Worm (Caenorhabditis elegans) whole organism, late embryonic: Measurements from ENCODE around the gene C34F6.9.

ENCODE experiments used
- C08G9.2 ChIP-seq: sonication (generic microtip); optimal IDR thresholded peaks from 2 replicates; lab custom pipeline; 2016; ENCODE audit warnings: mild to moderate bottlenecking, missing genetic modification characterization, moderate library complexity, missing compliant biosample characterization
- C38D4.7 ChIP-seq: fragments of 200-800 bp; sonication (Bioruptor generic); optimal IDR thresholded peaks from 2 replicates; lab custom pipeline; 2018; ENCODE audit warnings: mild to moderate bottlenecking, missing genetic modification characterization, moderate library complexity, missing compliant biosample characterization
- F13H6.1 ChIP-seq: sonication (generic microtip); optimal IDR thresholded peaks from 2 replicates; lab custom pipeline; 2016; ENCODE audit warnings: missing genetic modification characterization, missing compliant biosample characterization
- K02D7.2 ChIP-seq: sonication (generic microtip); optimal IDR thresholded peaks from 2 replicates; lab custom pipeline; 2017; ENCODE audit warnings: mild to moderate bottlenecking, missing genetic modification characterization, missing compliant biosample characterization
- K09A11.1 ChIP-seq: sonication (generic microtip); optimal IDR thresholded peaks from 2 replicates; lab custom pipeline; 2017; ENCODE audit warnings: antibody characterized with exemption, mild to moderate bottlenecking, missing genetic modification characterization, missing compliant biosample characterization; ENCODE audit not compliant: insufficient read depth
- T23F11.4 ChIP-seq: fragments of 200-800 bp; sonication (Bioruptor generic); optimal IDR thresholded peaks from 2 replicates; lab custom pipeline; 2018; ENCODE audit warnings: mild to moderate bottlenecking, missing genetic modification characterization, missing compliant biosample characterization
- ahr-1 ChIP-seq: sonication (generic microtip); optimal IDR thresholded peaks from 2 replicates; lab custom pipeline; 2016; ENCODE audit warnings: missing genetic modification characterization, missing compliant biosample characterization
- ama-1 ChIP-seq: fragments of 150-350 bp; optimal IDR thresholded peaks from 2 replicates; lab custom pipeline; 2014
- ceh-14 ChIP-seq: sonication (generic microtip); optimal IDR thresholded peaks from 2 replicates; lab custom pipeline; 2016; ENCODE audit warnings: missing genotype, missing genetic modification characterization, missing compliant biosample characterization
- ceh-18 ChIP-seq: sonication (generic microtip); optimal IDR thresholded peaks from 2 replicates; lab custom pipeline; 2016; ENCODE audit warnings: missing genetic modification characterization, missing compliant biosample characterization
- ceh-19 ChIP-seq: fragments of 200-800 bp; sonication (Bioruptor generic); optimal IDR thresholded peaks from 2 replicates; lab custom pipeline; 2018; ENCODE audit warnings: mild to moderate bottlenecking, missing genetic modification characterization, missing compliant biosample characterization
- ceh-2 ChIP-seq: sonication (generic microtip); optimal IDR thresholded peaks from 2 replicates; lab custom pipeline; 2016; ENCODE audit warnings: missing genotype, missing genetic modification characterization, missing compliant biosample characterization
- ceh-24 ChIP-seq: sonication (generic microtip); optimal IDR thresholded peaks from 2 replicates; lab custom pipeline; 2016; ENCODE audit warnings: mild to moderate bottlenecking, missing genetic modification characterization, missing compliant biosample characterization
- ceh-30 ChIP-seq: fragments of 150-350 bp; optimal IDR thresholded peaks from 2 replicates; lab custom pipeline; 2014; ENCODE audit warnings: missing biosample characterization, missing genetic modification characterization
- ceh-31 ChIP-seq: sonication (generic microtip); optimal IDR thresholded peaks from 2 replicates; lab custom pipeline; 2016; ENCODE audit warnings: missing genetic modification characterization, missing compliant biosample characterization
- ceh-34 ChIP-seq: sonication (generic microtip); optimal IDR thresholded peaks from 2 replicates; lab custom pipeline; 2016; ENCODE audit warnings: mild to moderate bottlenecking, missing genetic modification characterization, missing compliant biosample characterization
- ceh-45 ChIP-seq: fragments of 200-800 bp; sonication (Bioruptor generic); IDR thresholded peaks from 2 replicates; pipeline ENCODE4 v1.3.6; 2022; ENCODE audit warnings: missing genetic modification reagents, missing genetic modification characterization, missing compliant biosample characterization
- ceh-48 ChIP-seq: sonication (generic microtip); optimal IDR thresholded peaks from 2 replicates; lab custom pipeline; 2016; ENCODE audit warnings: missing genetic modification characterization, inconsistent platforms, missing compliant biosample characterization
- ceh-6 ChIP-seq: fragments of 200-800 bp; sonication (Bioruptor generic); optimal IDR thresholded peaks from 2 replicates; lab custom pipeline; 2018; ENCODE audit warnings: mild to moderate bottlenecking, missing genetic modification characterization, missing compliant biosample characterization
- che-1 ChIP-seq: sonication (generic microtip); optimal IDR thresholded peaks from 2 replicates; lab custom pipeline; 2016; ENCODE audit warnings: mild to moderate bottlenecking, missing genetic modification characterization, missing compliant biosample characterization
- dmd-4 ChIP-seq: sonication (generic microtip); optimal IDR thresholded peaks from 2 replicates; lab custom pipeline; 2016; ENCODE audit warnings: borderline replicate concordance, missing genetic modification characterization, missing compliant biosample characterization
- dve-1 ChIP-seq: sonication (generic microtip); optimal IDR thresholded peaks from 2 replicates; lab custom pipeline; 2017; ENCODE audit warnings: antibody characterized with exemption, mild to moderate bottlenecking, missing genetic modification characterization, missing compliant biosample characterization
- fax-1 ChIP-seq: sonication (generic microtip); optimal IDR thresholded peaks from 2 replicates; lab custom pipeline; 2016; ENCODE audit warnings: missing genotype, missing genetic modification characterization, missing compliant biosample characterization
- fkh-10 ChIP-seq: fragments of 150-350 bp; optimal IDR thresholded peaks from 2 replicates; lab custom pipeline; 2014; ENCODE audit warnings: missing biosample characterization, missing genetic modification reagents, missing genetic modification characterization
- gmeb-2 ChIP-seq: sonication (generic microtip); optimal IDR thresholded peaks from 2 replicates; lab custom pipeline; 2016; ENCODE audit warnings: missing genetic modification characterization, inconsistent platforms, missing compliant biosample characterization
- hlh-15 ChIP-seq: sonication (generic microtip); optimal IDR thresholded peaks from 2 replicates; lab custom pipeline; 2016; ENCODE audit warnings: missing genetic modification characterization, missing compliant biosample characterization
- hlh-30 ChIP-seq: sonication (generic microtip); optimal IDR thresholded peaks from 2 replicates; lab custom pipeline; 2017; ENCODE audit warnings: antibody characterized with exemption, missing genetic modification characterization, missing compliant biosample characterization; ENCODE audit not compliant: insufficient read depth
- hlh-6 ChIP-seq: sonication (generic microtip); optimal IDR thresholded peaks from 2 replicates; lab custom pipeline; 2016; ENCODE audit warnings: missing genotype, missing genetic modification characterization, missing compliant biosample characterization
- hlh-8 ChIP-seq: sonication (generic microtip); optimal IDR thresholded peaks from 2 replicates; lab custom pipeline; 2016; ENCODE audit warnings: missing genotype, missing genetic modification characterization, missing compliant biosample characterization
- lim-6 ChIP-seq: sonication (generic microtip); optimal IDR thresholded peaks from 2 replicates; lab custom pipeline; 2016; ENCODE audit warnings: missing genetic modification characterization, missing compliant biosample characterization
- madf-2 ChIP-seq: sonication (generic microtip); optimal IDR thresholded peaks from 2 replicates; lab custom pipeline; 2017; ENCODE audit warnings: missing genetic modification characterization, missing compliant biosample characterization
- mec-3 ChIP-seq: sonication (generic microtip); optimal IDR thresholded peaks from 2 replicates; lab custom pipeline; 2016; ENCODE audit warnings: borderline replicate concordance, missing genetic modification characterization, missing compliant biosample characterization
- nhr-11 ChIP-seq: fragments of 150-350 bp; optimal IDR thresholded peaks from 2 replicates; lab custom pipeline; 2014; ENCODE audit warnings: missing biosample characterization, missing genetic modification characterization
- nhr-232 ChIP-seq: sonication (generic microtip); optimal IDR thresholded peaks from 2 replicates; lab custom pipeline; 2016; ENCODE audit warnings: missing genetic modification characterization, missing compliant biosample characterization
- npax-4 ChIP-seq: sonication (generic microtip); optimal IDR thresholded peaks from 2 replicates; lab custom pipeline; 2016; ENCODE audit warnings: missing genetic modification characterization, missing compliant biosample characterization
- pag-3 ChIP-seq: sonication (generic microtip); optimal IDR thresholded peaks from 2 replicates; lab custom pipeline; 2016; ENCODE audit warnings: missing compliant biosample characterization, missing genetic modification characterization, borderline replicate concordance
- pat-9 ChIP-seq: fragments of 200-800 bp; sonication (Bioruptor generic); optimal IDR thresholded peaks from 2 replicates; lab custom pipeline; 2018; ENCODE audit warnings: mild to moderate bottlenecking, missing genetic modification characterization, moderate library complexity, missing compliant biosample characterization
- ref-2 ChIP-seq: sonication (generic microtip); optimal IDR thresholded peaks from 2 replicates; lab custom pipeline; 2016; ENCODE audit warnings: missing genetic modification characterization, missing compliant biosample characterization
- rnt-1 ChIP-seq: sonication (generic microtip); optimal IDR thresholded peaks from 2 replicates; lab custom pipeline; 2016; ENCODE audit warnings: missing genetic modification characterization, missing compliant biosample characterization
- sdc-2 ChIP-seq: sonication (generic microtip); optimal IDR thresholded peaks from 2 replicates; lab custom pipeline; 2016; ENCODE audit warnings: missing genotype, missing genetic modification characterization, missing compliant biosample characterization
- syd-9 ChIP-seq: sonication (generic microtip); optimal IDR thresholded peaks from 2 replicates; lab custom pipeline; 2016; ENCODE audit warnings: mild to moderate bottlenecking, missing genetic modification characterization, moderate library complexity, missing compliant biosample characterization
- tbx-2 ChIP-seq: sonication (generic microtip); optimal IDR thresholded peaks from 2 replicates; lab custom pipeline; 2016; ENCODE audit warnings: missing genetic modification characterization, missing compliant biosample characterization
- tbx-7 ChIP-seq: sonication (generic microtip); optimal IDR thresholded peaks from 2 replicates; lab custom pipeline; 2016; ENCODE audit warnings: missing genotype, missing genetic modification characterization, missing compliant biosample characterization
- ttx-3 ChIP-seq: sonication (generic microtip); optimal IDR thresholded peaks from 2 replicates; lab custom pipeline; 2016; ENCODE audit warnings: missing genetic modification reagents, missing genetic modification characterization, missing compliant biosample characterization
- unc-42 ChIP-seq: sonication (generic microtip); optimal IDR thresholded peaks from 2 replicates; lab custom pipeline; 2016; ENCODE audit warnings: missing genotype, missing genetic modification characterization, missing compliant biosample characterization
- unc-86 ChIP-seq: sonication (generic microtip); optimal IDR thresholded peaks from 2 replicates; lab custom pipeline; 2016; ENCODE audit warnings: missing genetic modification characterization, missing compliant biosample characterization

Gene C34F6.9

DNA sequence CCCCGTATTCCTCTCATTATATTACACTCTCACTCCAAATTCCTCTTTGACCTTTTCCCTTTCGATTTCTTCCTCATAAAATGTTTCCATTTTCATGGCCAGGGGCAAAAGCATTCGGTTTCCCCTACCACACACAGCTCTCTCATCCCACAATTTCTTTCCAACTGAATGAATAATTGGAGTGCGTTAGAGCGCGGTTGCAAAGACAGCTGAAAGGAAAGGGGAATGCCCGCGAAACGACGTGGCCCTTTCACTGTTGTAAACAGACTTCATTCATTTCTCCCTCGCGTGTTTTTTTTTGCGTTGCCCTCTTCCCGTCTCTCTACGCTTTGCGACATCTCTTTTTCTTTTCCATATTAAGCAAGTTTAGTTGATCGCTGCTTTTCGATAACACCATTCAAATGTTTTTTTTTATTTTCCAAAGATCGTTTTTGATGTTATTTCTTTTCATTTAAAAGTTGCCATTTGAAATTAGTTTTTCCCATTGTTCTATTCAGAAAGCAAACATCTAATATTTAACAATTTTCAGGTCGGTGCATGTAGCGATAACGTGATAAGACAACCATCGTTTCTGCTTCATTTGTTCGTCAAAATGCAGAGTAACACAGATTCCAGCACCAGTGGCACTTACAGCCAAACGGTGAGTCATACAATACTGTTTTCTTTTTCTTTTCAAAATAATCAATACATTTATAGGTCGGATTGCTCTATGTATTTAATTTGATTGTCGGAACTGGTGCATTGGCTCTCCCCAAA lies 40.0 kb upstream of the C34F6.9 start, which contains the start of gene C03A3.2 (continued):
- TF ChIP-seq C38D4.7 (GFP tag; lab: Kevin White, UChicago) (no peak), syd-9 (tag; lab: Kevin White, UChicago) (no peak), T23F11.4 (no peak), tbx-2 (peak; percentile 76), madf-2 (tag; lab: Kevin White, UChicago) (peak; percentile 13), mec-3 (tag; lab: Kevin White, UChicago) (no peak), npax-4 (tag; lab: Kevin White, UChicago) (no peak), ama-1 (lab: Kevin White, UChicago) (no peak), ceh-30 (tag; lab: Kevin White, UChicago) (no peak), ceh-45 (GFP tag; lab: Robert Waterston, UW) (no peak), hlh-30 (tag; lab: Kevin White, UChicago) (no peak), dmd-4 (tag; lab: Kevin White, UChicago) (no peak), dve-1 (tag; lab: Kevin White, UChicago) (no peak), ceh-14 (tag; lab: Kevin White, UChicago) (peak; percentile 68)

DNA sequence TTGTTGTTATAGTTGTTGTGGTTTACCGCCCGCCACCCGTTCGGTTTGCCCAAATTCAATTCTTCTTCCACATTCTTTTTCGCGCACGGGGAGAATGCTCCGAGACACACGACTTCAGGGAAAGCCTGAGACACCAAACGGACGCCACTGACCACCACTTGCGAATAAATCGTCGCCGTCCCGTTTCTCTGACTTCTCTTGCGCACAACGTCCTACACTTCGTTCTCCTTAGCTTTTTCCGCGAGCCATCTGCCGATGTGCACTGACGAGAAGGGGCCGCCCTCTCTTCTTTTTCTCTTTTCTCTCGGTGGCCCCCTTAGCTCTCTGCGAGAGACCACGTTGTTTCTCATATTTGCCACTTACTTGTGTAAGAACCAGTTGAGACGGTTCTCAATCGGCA lies 34.6 kb upstream of the C34F6.9 start, which contains the start of gene C03A3.1:
Gene C03A3.1 (plus strand): TSS at position 291 of the 400 bp plus-strand sequence.
- TF ChIP-seq tbx-2: peak; percentile 49
- peak; percentile 12 for TF ChIP-seq F13H6.1 (tag; lab: Kevin White, UChicago)
- peak; percentile 3 for TF ChIP-seq nhr-232 (tag; lab: Kevin White, UChicago)
- TF ChIP-seq ama-1 (lab: Kevin White, UChicago): no peak
- peak; percentile 51 for TF ChIP-seq unc-42 (tag; lab: Kevin White, UChicago)
- TF ChIP-seq ceh-18 (tag; lab: Kevin White, UChicago): peak; percentile 1
- TF ChIP-seq ceh-19 (GFP tag; lab: Kevin White, UChicago): peak; percentile 39
- peak; percentile 38 for TF ChIP-seq ceh-14 (tag; lab: Kevin White, UChicago)
- no peak for TF ChIP-seq K09A11.1 (tag; lab: Kevin White, UChicago)
- TF ChIP-seq ceh-24 (tag; lab: Kevin White, UChicago): no peak
- peak; percentile 75 for TF ChIP-seq ceh-31 (tag; lab: Kevin White, UChicago)
- TF ChIP-seq hlh-6 (tag; lab: Kevin White, UChicago): peak; percentile 58
- peak; percentile 11 for TF ChIP-seq fax-1 (tag; lab: Kevin White, UChicago)
- peak; percentile 77 for TF ChIP-seq ceh-34 (tag; lab: Kevin White, UChicago)
- peak; percentile 52 for TF ChIP-seq C08G9.2
- TF ChIP-seq sdc-2 (tag; lab: Kevin White, UChicago): peak; percentile 69
- TF ChIP-seq syd-9 (tag; lab: Kevin White, UChicago): peak; percentile 65
- peak; percentile 16 for TF ChIP-seq ref-2 (tag; lab: Kevin White, UChicago)
- no peak for TF ChIP-seq ceh-6 (GFP tag; lab: Kevin White, UChicago)
- TF ChIP-seq ceh-2 (tag; lab: Kevin White, UChicago): peak; percentile 12
- TF ChIP-seq ceh-48 (tag; lab: Kevin White, UChicago): no peak
- no peak for TF ChIP-seq fkh-10
- TF ChIP-seq rnt-1 (tag; lab: Kevin White, UChicago): peak; percentile 49
- peak; percentile 33 for TF ChIP-seq hlh-8 (tag; lab: Kevin White, UChicago)

DNA sequence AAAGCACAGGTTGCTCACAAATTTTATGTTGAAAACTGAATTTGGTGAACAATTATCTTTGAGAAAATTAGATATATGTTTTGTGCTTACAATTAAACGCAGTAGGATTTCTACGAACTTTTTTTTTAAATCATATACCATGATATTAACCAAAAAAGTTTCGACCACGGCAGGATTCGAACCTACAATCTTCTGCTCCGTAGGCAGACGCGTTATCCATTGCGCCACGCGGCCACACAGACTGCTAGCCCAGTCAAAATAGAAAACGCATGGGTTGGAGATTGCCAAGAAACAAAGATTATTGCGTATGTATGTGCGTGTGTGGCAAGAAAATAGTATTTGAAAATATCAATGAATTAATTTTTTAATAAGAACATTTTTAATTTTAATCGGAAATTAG lies 30.0 kb upstream of the C34F6.9 start:
- peak; percentile 5 for TF ChIP-seq ceh-24 (tag; lab: Kevin White, UChicago)
- TF ChIP-seq unc-86: peak; percentile 30
- no peak for TF ChIP-seq ceh-48 (tag; lab: Kevin White, UChicago)
- no peak for TF ChIP-seq nhr-11 (tag; lab: Kevin White, UChicago)
- TF ChIP-seq ahr-1 (tag; lab: Kevin White, UChicago): no peak
- TF ChIP-seq pat-9 (tag; lab: Kevin White, UChicago): peak; percentile 66
- no peak for TF ChIP-seq pag-3
- no peak for TF ChIP-seq mec-3 (tag; lab: Kevin White, UChicago)
- no peak for TF ChIP-seq npax-4 (tag; lab: Kevin White, UChicago)
- TF ChIP-seq che-1 (tag; lab: Kevin White, UChicago): peak; percentile 57
- peak; percentile 53 for TF ChIP-seq ceh-18 (tag; lab: Kevin White, UChicago)
- peak; percentile 55 for TF ChIP-seq hlh-15
- no peak for TF ChIP-seq dmd-4 (tag; lab: Kevin White, UChicago)
- peak; percentile 60 for TF ChIP-seq K02D7.2 (tag; lab: Kevin White, UChicago)
- TF ChIP-seq tbx-7: no peak
- peak; percentile 31 for TF ChIP-seq syd-9 (tag; lab: Kevin White, UChicago)
- peak; percentile 55 for TF ChIP-seq ttx-3 (tag; lab: Kevin White, UChicago)
- TF ChIP-seq tbx-2: peak; percentile 34
- TF ChIP-seq ceh-6 (GFP tag; lab: Kevin White, UChicago): peak; percentile 68
- peak; percentile 46 for TF ChIP-seq gmeb-2 (tag; lab: Kevin White, UChicago)
- TF ChIP-seq ceh-31 (tag; lab: Kevin White, UChicago): no peak
- no peak for TF ChIP-seq lim-6
